Fruit fly (Drosophila melanogaster): ENCODE results near the gene CG15332.

DNA sequence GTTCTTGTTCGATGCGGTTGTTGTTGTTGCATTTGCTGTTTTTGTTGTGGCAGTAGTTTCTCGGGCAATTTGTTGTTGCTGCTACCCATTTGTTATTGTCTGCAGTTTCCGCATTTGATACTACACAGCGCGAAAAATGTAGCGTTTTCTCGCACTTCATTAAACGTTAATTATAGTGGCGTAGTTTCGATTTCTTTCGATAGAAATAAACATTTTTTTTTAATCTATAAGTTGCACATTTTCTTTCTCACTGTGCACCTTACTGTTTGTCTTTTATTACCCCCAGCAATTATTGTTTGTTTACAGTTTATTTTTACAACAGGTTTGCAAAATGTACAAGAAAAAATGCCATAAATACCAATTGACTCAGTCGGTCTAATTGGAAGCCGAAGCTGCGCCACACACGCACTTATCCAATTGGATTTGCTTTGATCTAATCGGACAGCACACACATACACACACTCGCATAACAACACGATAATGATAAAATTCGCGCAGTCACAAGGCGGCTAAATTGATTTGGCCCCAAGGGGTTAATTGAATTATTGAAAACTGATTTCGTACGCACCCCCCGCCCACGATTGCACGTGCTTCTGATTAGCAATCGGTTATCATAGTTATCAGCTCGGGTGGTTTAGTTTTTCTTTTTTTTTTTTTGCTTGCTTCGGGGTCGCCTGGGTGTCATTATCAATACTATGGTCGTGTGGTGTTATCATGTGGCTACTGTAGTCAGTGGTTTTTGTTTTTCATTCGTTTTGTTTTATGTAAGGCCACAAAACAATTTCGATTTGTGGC is 10.2 kb upstream of the CG15332 start:
- TF ChIP-seq Sp1 (GFP tag; optimal IDR thresholded peaks at IDR 0.05): no peak
- TF ChIP-seq fru (GFP tag; optimal IDR thresholded peaks at IDR 0.05): no peak
- TF ChIP-seq foxo (GFP tag; optimal IDR thresholded peaks at IDR 0.05): no peak
- TF ChIP-seq Abd-B (GFP tag; optimal IDR thresholded peaks at IDR 0.05): no peak
- no peak for TF ChIP-seq br (GFP tag; optimal IDR thresholded peaks at IDR 0.05)
- no peak for TF ChIP-seq Vsx2 (GFP tag; optimal IDR thresholded peaks at IDR 0.05; ENCODE audit: partially characterized antibody)
- TF ChIP-seq psq (GFP tag; optimal IDR thresholded peaks at IDR 0.05): no peak
- TF ChIP-seq GATAd (GFP tag; optimal IDR thresholded peaks at IDR 0.05): no peak
- TF ChIP-seq Myc (optimal IDR thresholded peaks at IDR 0.05): no peak

Data from whole organism, wandering third instar larva.